Worm (Caenorhabditis elegans) whole organism, L1 larva: ENCODE results near the gene F49H6.15.

ENCODE experiments used
- C04F5.9 ChIP-seq: sonication (generic microtip); optimal IDR thresholded peaks from 2 replicates; lab custom pipeline; 2016; ENCODE audit warnings: missing genetic modification characterization, missing compliant biosample characterization
- C16A3.4 ChIP-seq: fragments of 150-350 bp; optimal IDR thresholded peaks from 2 replicates; lab custom pipeline; 2014; ENCODE audit warnings: missing biosample characterization, missing genetic modification characterization
- C34B4.2 ChIP-seq: sonication (generic microtip); optimal IDR thresholded peaks from 2 replicates; lab custom pipeline; 2017; ENCODE audit warnings: mild to moderate bottlenecking, missing genetic modification characterization, missing compliant biosample characterization
- Y116A8C.19 ChIP-seq: sonication (generic microtip); optimal IDR thresholded peaks from 2 replicates; lab custom pipeline; 2016; ENCODE audit warnings: missing compliant biosample characterization, missing genetic modification characterization, borderline replicate concordance
- aha-1 ChIP-seq: fragments of 150-350 bp; optimal IDR thresholded peaks from 2 replicates; lab custom pipeline; 2014; ENCODE audit warnings: missing biosample characterization, missing genetic modification characterization
- alr-1 ChIP-seq: fragments of 200-800 bp; sonication (Bioruptor generic); optimal IDR thresholded peaks from 2 replicates; lab custom pipeline; 2018; ENCODE audit warnings: borderline replicate concordance, mild to moderate bottlenecking, missing genetic modification characterization, missing compliant biosample characterization
- ceh-63 ChIP-seq: fragments of 200-800 bp; sonication (Bioruptor generic); optimal IDR thresholded peaks from 2 replicates; lab custom pipeline; 2018; ENCODE audit warnings: mild to moderate bottlenecking, missing genetic modification characterization, missing compliant biosample characterization
- ceh-82 ChIP-seq, 3 experiments: fragments of 150-350 bp in 1 of 3; sonication (generic microtip) in 2 of 3; optimal IDR thresholded peaks; 2 replicates each; lab custom pipeline; 2014 to 2017; ENCODE audit warnings: missing biosample characterization in 3 of 3, missing genetic modification characterization in 3 of 3
- efl-3 ChIP-seq: fragments of 200-800 bp; sonication (Bioruptor generic); optimal IDR thresholded peaks from 2 replicates; lab custom pipeline; 2018; ENCODE audit warnings: mild to moderate bottlenecking, missing genetic modification characterization, missing compliant biosample characterization
- egl-13 ChIP-seq: sonication (generic microtip); optimal IDR thresholded peaks from 2 replicates; lab custom pipeline; 2016; ENCODE audit warnings: missing genotype, missing genetic modification reagents, missing genetic modification characterization, missing compliant biosample characterization
- elt-2 ChIP-seq: sonication (generic microtip); optimal IDR thresholded peaks from 2 replicates; lab custom pipeline; 2016; ENCODE audit warnings: missing genetic modification characterization, mild to moderate bottlenecking, inconsistent platforms, missing compliant biosample characterization, missing genetic modification reagents
- elt-3 ChIP-seq, 6 experiments: fragments of 150-350 bp in 1 of 6; sonication (generic microtip); optimal IDR thresholded peaks; 2 replicates each; lab custom pipeline; 2017 to 2018; ENCODE audit warnings: missing biosample characterization in 6 of 6, missing genetic modification characterization in 6 of 6, inconsistent platforms in 1 of 6
- ets-5 ChIP-seq: fragments of 200-800 bp; sonication (Bioruptor generic); IDR thresholded peaks from 2 replicates; pipeline ENCODE4 v1.3.6; 2022; ENCODE audit warnings: missing genetic modification characterization, missing compliant biosample characterization
- fkh-10 ChIP-seq: sonication (generic microtip); optimal IDR thresholded peaks from 2 replicates; lab custom pipeline; 2017; ENCODE audit warnings: missing biosample characterization, missing genetic modification reagents, missing genetic modification characterization
- fkh-4 ChIP-seq: sonication (generic microtip); optimal IDR thresholded peaks from 2 replicates; lab custom pipeline; 2016; ENCODE audit warnings: missing compliant biosample characterization, missing genetic modification characterization, borderline replicate concordance
- fos-1 ChIP-seq: fragments of 150-350 bp; optimal IDR thresholded peaks from 2 replicates; lab custom pipeline; 2014; ENCODE audit warnings: missing biosample characterization, missing genetic modification characterization
- hlh-17 ChIP-seq: fragments of 200-800 bp; sonication (Bioruptor generic); optimal IDR thresholded peaks from 2 replicates; lab custom pipeline; 2018; ENCODE audit warnings: missing genetic modification characterization, mild to moderate bottlenecking, missing compliant biosample characterization, moderate library complexity, borderline replicate concordance
- hpl-2 ChIP-seq: fragments of 150-350 bp; optimal IDR thresholded peaks from 2 replicates; lab custom pipeline; 2014; ENCODE audit warnings: missing biosample characterization, missing genetic modification reagents, missing genetic modification characterization
- isw-1 ChIP-seq: fragments of 200-800 bp; sonication (Bioruptor generic); IDR thresholded peaks from 2 replicates; pipeline ENCODE4 v1.3.6; 2022; ENCODE audit warnings: missing genetic modification characterization, missing compliant biosample characterization
- lin-14 ChIP-seq: fragments of 200-800 bp; sonication (Bioruptor generic); optimal IDR thresholded peaks from 2 replicates; lab custom pipeline; 2018; ENCODE audit warnings: mild to moderate bottlenecking, missing genetic modification characterization, moderate library complexity, missing compliant biosample characterization
- lin-35 ChIP-seq, 2 experiments: fragments of 150-350 bp; optimal IDR thresholded peaks; 2 replicates each; lab custom pipeline; 2014; ENCODE audit warnings: missing biosample characterization in 2 of 2, missing genetic modification characterization in 2 of 2, missing genetic modification reagents in 2 of 2
- lsy-2 ChIP-seq, 2 experiments: fragments of 150-350 bp; optimal IDR thresholded peaks; 2 replicates each; lab custom pipeline; 2014; ENCODE audit warnings: missing biosample characterization in 2 of 2, missing genetic modification characterization in 2 of 2
- mab-9 ChIP-seq: fragments of 200-800 bp; sonication (Bioruptor generic); IDR thresholded peaks from 2 replicates; pipeline ENCODE4 v1.3.6; 2022; ENCODE audit warnings: missing genetic modification reagents, missing genetic modification characterization, missing compliant biosample characterization
- mef-2 ChIP-seq: fragments of 150-350 bp; optimal IDR thresholded peaks from 2 replicates; lab custom pipeline; 2014; ENCODE audit warnings: missing biosample characterization, missing genetic modification characterization
- nhr-11 ChIP-seq: fragments of 150-350 bp; optimal IDR thresholded peaks from 2 replicates; lab custom pipeline; 2014; ENCODE audit warnings: missing biosample characterization, missing genetic modification characterization
- nhr-19 ChIP-seq: fragments of 200-800 bp; sonication (Bioruptor generic); conservative IDR thresholded peaks from 2 replicates; pipeline ENCODE4 v1.3.6; 2022; ENCODE audit warnings: missing genetic modification characterization, missing compliant biosample characterization
- nhr-28 ChIP-seq: fragments of 150-350 bp; optimal IDR thresholded peaks from 2 replicates; lab custom pipeline; 2014; ENCODE audit warnings: missing biosample characterization, missing genetic modification characterization
- nhr-76 ChIP-seq: sonication (generic microtip); optimal IDR thresholded peaks from 2 replicates; lab custom pipeline; 2017; ENCODE audit warnings: missing biosample characterization, missing genetic modification characterization
- nhr-84 ChIP-seq: sonication (generic microtip); optimal IDR thresholded peaks from 2 replicates; lab custom pipeline; 2017; ENCODE audit warnings: missing biosample characterization, missing genetic modification characterization
- pax-3 ChIP-seq: fragments of 200-800 bp; sonication (Bioruptor generic); optimal IDR thresholded peaks from 2 replicates; lab custom pipeline; 2018; ENCODE audit warnings: mild to moderate bottlenecking, missing genetic modification characterization, moderate library complexity, missing compliant biosample characterization
- snpc-4 ChIP-seq: fragments of 150-350 bp; optimal IDR thresholded peaks from 2 replicates; lab custom pipeline; 2014; ENCODE audit warnings: missing biosample characterization, missing genetic modification characterization
- sup-37 ChIP-seq: fragments of 200-800 bp; sonication (Bioruptor generic); optimal IDR thresholded peaks from 2 replicates; lab custom pipeline; 2018; ENCODE audit warnings: mild to moderate bottlenecking, missing genetic modification characterization, missing compliant biosample characterization
- swsn-7 ChIP-seq: sonication (generic microtip); optimal IDR thresholded peaks from 2 replicates; lab custom pipeline; 2016; ENCODE audit warnings: missing genetic modification characterization, missing compliant biosample characterization
- unc-30 ChIP-seq: sonication (generic microtip); optimal IDR thresholded peaks from 2 replicates; lab custom pipeline; 2017; ENCODE audit warnings: missing biosample characterization, missing genetic modification characterization
- unc-86 ChIP-seq: sonication (generic microtip); optimal IDR thresholded peaks from 2 replicates; lab custom pipeline; 2016; ENCODE audit warnings: missing genetic modification characterization, missing compliant biosample characterization
- xbp-1 ChIP-seq: sonication (generic microtip); optimal IDR thresholded peaks from 2 replicates; lab custom pipeline; 2016; ENCODE audit warnings: missing genetic modification characterization, missing compliant biosample characterization
- ztf-11 ChIP-seq, 2 experiments: sonication (generic microtip); optimal IDR thresholded peaks; 2 replicates each; lab custom pipeline; 2016 to 2017; ENCODE audit warnings: missing genetic modification characterization in 2 of 2, missing biosample characterization in 1 of 2, missing compliant biosample characterization in 1 of 2

The F49H6.15 gene

ce11 chrV:17005189-17005588, 21.0 kb downstream of the F49H6.15 start, which contains the start of gene srh-131:
TSS of gene srh-131 (plus strand) at chrV:17005489.
- TF ChIP-seq ets-5 (GFP tag; lab: Robert Waterston, UW) (no peak), nhr-19 (no peak), elt-2 (tag; lab: Kevin White, UChicago) (no peak), alr-1 (tag; lab: Kevin White, UChicago) (no peak), fkh-4 (tag; lab: Kevin White, UChicago) (no peak), elt-3 (tag; optimal IDR thresholded peaks at IDR 0.05; lab: Kevin White, UChicago) (no peak), nhr-11 (tag; lab: Kevin White, UChicago) (no peak), hpl-2 (GFP tag; lab: Kevin White, UChicago) (no peak), lsy-2 (tag; optimal IDR thresholded peaks at IDR 0.05; lab: Kevin White, UChicago) (no peak), ceh-82 (tag; optimal IDR thresholded peaks at IDR 0.05; lab: Kevin White, UChicago) (no peak), ztf-11 (tag; optimal IDR thresholded peaks at IDR 0.05; lab: Kevin White, UChicago) (no peak), fkh-10 (no peak), nhr-76 (tag; lab: Kevin White, UChicago) (no peak), C16A3.4 (tag; lab: Kevin White, UChicago) (no peak), Y116A8C.19 (tag; lab: Kevin White, UChicago) (no peak), C34B4.2 (tag; lab: Kevin White, UChicago) (no peak), mab-9 (GFP tag; lab: Robert Waterston, UW) (no peak), isw-1 (GFP tag; lab: Robert Waterston, UW) (no peak), sup-37 (GFP tag; lab: Kevin White, UChicago) (no peak), nhr-28 (tag; lab: Kevin White, UChicago) (no peak)

DNA sequence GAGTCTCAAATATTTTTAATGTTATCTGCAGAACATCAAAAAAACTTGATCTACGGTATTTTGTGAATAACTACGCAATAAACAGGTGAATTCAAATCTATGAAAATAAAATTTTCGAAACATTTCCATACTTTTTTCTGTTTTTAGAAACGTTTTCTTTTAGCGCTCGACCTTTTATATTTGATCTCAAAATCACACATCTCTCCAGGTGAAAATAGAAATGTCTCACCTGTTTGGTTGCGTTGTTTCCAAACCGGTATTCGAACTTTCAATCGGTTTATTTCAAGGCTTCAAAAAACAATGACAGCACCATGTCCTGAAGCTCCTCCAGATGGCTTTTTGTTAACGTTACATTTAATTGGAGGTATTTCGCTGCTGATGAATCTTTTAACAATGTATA, 25.0 kb downstream of the F49H6.15 start, which contains the start of gene sri-9:
TSS of gene sri-9 (plus strand) at position 301 of the 400 bp plus-strand sequence.
- TF ChIP-seq C04F5.9 (tag; lab: Kevin White, UChicago) (no peak), fos-1 (tag; lab: Kevin White, UChicago) (no peak), nhr-84 (no peak), ceh-63 (GFP tag; lab: Kevin White, UChicago) (no peak), unc-30 (no peak), pax-3 (no peak), unc-86 (tag; lab: Kevin White, UChicago) (no peak), C16A3.4 (tag; lab: Kevin White, UChicago) (no peak), efl-3 (GFP tag; lab: Kevin White, UChicago) (no peak), aha-1 (no peak), lsy-2 (tag; optimal IDR thresholded peaks at IDR 0.05; lab: Kevin White, UChicago) (no peak), ztf-11 (tag; optimal IDR thresholded peaks at IDR 0.05; lab: Kevin White, UChicago) (no peak), swsn-7 (no peak), sup-37 (GFP tag; lab: Kevin White, UChicago) (no peak), hlh-17 (GFP tag; lab: Kevin White, UChicago) (no peak), mab-9 (GFP tag; lab: Robert Waterston, UW) (no peak), mef-2 (no peak), nhr-11 (tag; lab: Kevin White, UChicago) (no peak)

- no peak for TF ChIP-seq ets-5 (GFP tag; lab: Robert Waterston, UW)
- no peak for TF ChIP-seq nhr-19
- no peak for TF ChIP-seq lin-14 (GFP tag; lab: Kevin White, UChicago)
- TF ChIP-seq snpc-4 (tag; lab: Kevin White, UChicago) = no peak
- no peak for TF ChIP-seq lin-35 (GFP tag; optimal IDR thresholded peaks at IDR 0.05; lab: Kevin White, UChicago)
- TF ChIP-seq xbp-1 (tag; lab: Kevin White, UChicago) = no peak
- TF ChIP-seq egl-13 = no peak
- no peak for TF ChIP-seq isw-1 (GFP tag; lab: Robert Waterston, UW)
Measured at ce11 chrV:17000635-17001034, 25.6 kb downstream of the F49H6.15 start.
